Worm (Caenorhabditis elegans) whole organism, early embryonic: Measurements from ENCODE around the gene clec-20.

Experiments
- ceh-13 ChIP-seq: fragments of 200-800 bp; sonication (Bioruptor generic); optimal IDR thresholded peaks from 2 replicates; lab custom pipeline; 2018; ENCODE audit warnings: mild to moderate bottlenecking, missing genetic modification characterization, missing compliant biosample characterization
- tra-4 ChIP-seq: sonication (generic microtip); optimal IDR thresholded peaks from 2 replicates; lab custom pipeline; 2017; ENCODE audit warnings: missing genetic modification characterization, missing compliant biosample characterization

ce11 chrII:1640496-1640895 is 45.5 kb upstream of the clec-20 start, which contains the start of gene srh-72:
- TF ChIP-seq ceh-13 (no peak), tra-4 (tag; lab: Kevin White, UChicago) (no peak)
